Worm (Caenorhabditis elegans) whole organism, L4 larva: Measurements from ENCODE around the gene kars-1.

ENCODE experiments used
- ama-1 ChIP-seq: fragments of 150-350 bp; optimal IDR thresholded peaks from 2 replicates; lab custom pipeline; 2014; ENCODE audit warnings: inconsistent platforms, mixed read lengths
- ceh-62 ChIP-seq: sonication (generic microtip); optimal IDR thresholded peaks from 2 replicates; lab custom pipeline; 2017; ENCODE audit warnings: missing biosample characterization, missing genetic modification characterization
- lin-15B ChIP-seq: fragments of 150-350 bp; sonication (generic microtip); optimal IDR thresholded peaks from 3 replicates; lab custom pipeline; 2014; ENCODE audit warnings: missing biosample characterization, missing genetic modification characterization
- mep-1 ChIP-seq: fragments of 150-350 bp; sonication (generic microtip); optimal IDR thresholded peaks from 3 replicates; lab custom pipeline; 2014; ENCODE audit warnings: missing biosample characterization, missing genetic modification characterization
- nhr-25 ChIP-seq: sonication (generic microtip); optimal IDR thresholded peaks from 2 replicates; lab custom pipeline; 2017; ENCODE audit warnings: missing genetic modification characterization, mild to moderate bottlenecking, missing compliant biosample characterization, antibody characterized with exemption, moderate library complexity, borderline replicate concordance; ENCODE audit not compliant: insufficient read depth
- snpc-4 ChIP-seq: fragments of 150-350 bp; optimal IDR thresholded peaks from 2 replicates; lab custom pipeline; 2014; ENCODE audit warnings: missing biosample characterization, missing genetic modification characterization
- ztf-7 ChIP-seq: fragments of 150-350 bp; optimal IDR thresholded peaks from 2 replicates; lab custom pipeline; 2014; ENCODE audit warnings: missing biosample characterization, missing genetic modification characterization

DNA sequence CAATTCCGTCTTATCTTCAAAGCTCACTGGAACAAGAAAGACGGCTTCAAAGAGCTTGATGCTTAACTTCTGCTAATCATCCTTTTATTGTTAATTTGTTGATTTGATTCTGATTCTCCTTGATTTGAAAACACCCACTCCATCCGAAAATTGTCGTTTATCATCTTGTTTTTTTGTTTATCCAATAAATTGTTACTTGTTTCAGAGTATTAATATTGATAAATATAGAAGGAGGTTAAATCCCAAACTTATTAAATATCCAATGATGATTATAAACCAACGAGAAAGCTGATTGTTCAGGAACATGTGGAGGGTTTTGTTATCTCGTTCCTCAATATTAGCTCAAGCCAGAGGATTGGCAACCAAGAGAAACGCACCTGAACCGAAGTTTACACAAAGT is 40.6 kb upstream of the kars-1 start, which contains the start of gene F10E7.6:
- TF ChIP-seq snpc-4 (tag; lab: Kevin White, UChicago): no peak
- TF ChIP-seq nhr-25 (tag; lab: Kevin White, UChicago): no peak
- TF ChIP-seq ceh-62 (tag; lab: Kevin White, UChicago): no peak
- TF ChIP-seq ama-1: no peak
- TF ChIP-seq mep-1 (tag; lab: Kevin White, UChicago): no peak
- no peak for TF ChIP-seq lin-15B (tag; lab: Kevin White, UChicago)
- TF ChIP-seq ztf-7 (tag; lab: Kevin White, UChicago): no peak
